Worm (Caenorhabditis elegans): ENCODE measurements around the gene cal-2.

DNA sequence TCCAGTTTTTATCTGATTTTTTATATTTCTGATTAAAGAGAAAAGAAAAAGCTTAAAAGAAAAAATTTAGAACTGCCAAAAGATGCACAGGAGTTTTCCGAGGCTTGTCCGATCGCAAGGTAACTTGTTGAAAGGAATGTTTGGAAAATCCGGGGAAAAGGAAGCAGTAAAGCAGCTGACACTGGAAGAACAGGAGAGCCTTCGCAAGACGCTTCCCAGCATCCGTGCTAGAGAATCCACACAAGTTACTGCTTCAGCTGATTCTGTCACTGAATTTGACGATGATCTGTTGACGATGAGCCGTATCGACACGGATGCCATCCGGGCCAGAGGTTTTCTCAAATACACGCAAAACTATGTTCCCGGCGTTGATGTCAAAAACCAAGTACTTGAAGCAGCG, 30.7 kb upstream of the cal-2 start, which contains the start of gene mrpl-50:
- TF ChIP-seq pbrm-1 (GFP tag; IDR thresholded peaks at IDR 0.05), result no peak
- no peak for TF ChIP-seq nhr-120 (GFP tag; IDR thresholded peaks at IDR 0.05)
- no peak for TF ChIP-seq xnd-1 (tag; optimal IDR thresholded peaks at IDR 0.05)
- TF ChIP-seq pha-4 (tag; optimal IDR thresholded peaks at IDR 0.05), result no peak
- TF ChIP-seq dox-1 (GFP tag; IDR thresholded peaks at IDR 0.05), result no peak
- no peak for TF ChIP-seq unc-62 (GFP tag; optimal IDR thresholded peaks at IDR 0.05)
- no peak for TF ChIP-seq egl-44 (GFP tag; IDR thresholded peaks at IDR 0.05)
- no peak for TF ChIP-seq lin-35 (GFP tag; optimal IDR thresholded peaks at IDR 0.05)
- TF ChIP-seq tbx-9 (tag; optimal IDR thresholded peaks at IDR 0.05; ENCODE audit: borderline replicate concordance), result no peak

Measured in whole organism, young adult.